Fruit fly (Drosophila melanogaster): ENCODE measurements around the gene Apc.

Apc gene

DNA sequence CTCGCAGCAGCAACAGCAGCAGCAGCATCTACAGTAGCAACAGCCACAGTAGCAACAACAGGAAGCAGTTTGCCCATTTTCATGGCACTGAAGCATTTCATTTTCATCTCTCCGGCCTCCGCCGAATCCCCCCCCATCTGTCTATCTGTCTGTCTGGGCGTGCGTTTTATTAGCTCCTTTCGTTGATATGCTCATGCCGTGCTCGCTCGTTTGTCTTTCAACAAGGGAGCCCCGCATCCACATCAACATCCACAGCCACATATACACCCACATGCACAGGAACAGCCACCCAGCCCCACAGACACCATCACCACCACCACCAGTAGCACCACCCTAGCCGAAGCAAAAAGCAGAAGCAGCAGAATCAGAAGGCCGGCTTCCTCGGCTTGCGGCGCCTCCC lies 7.0 kb upstream of the Apc start:
- no peak for TF ChIP-seq tup (GFP tag; optimal IDR thresholded peaks at IDR 0.05)
- TF ChIP-seq CG34224 (GFP tag; IDR thresholded peaks at IDR 0.05; ENCODE audit: partially characterized antibody) = no peak
- TF ChIP-seq CG17186 (GFP tag; optimal IDR thresholded peaks at IDR 0.05) = no peak
- no peak for TF ChIP-seq NfI (GFP tag; optimal IDR thresholded peaks at IDR 0.05)
- TF ChIP-seq bbx (GFP tag; IDR thresholded peaks at IDR 0.05; ENCODE audit: partially characterized antibody) = no peak
- no peak for TF ChIP-seq Sox100B (GFP tag; optimal IDR thresholded peaks at IDR 0.05)
- TF ChIP-seq lola (GFP tag; optimal IDR thresholded peaks at IDR 0.05) = no peak
- no peak for TF ChIP-seq Sox102F (GFP tag; optimal IDR thresholded peaks at IDR 0.05)
- TF ChIP-seq Bteb2 (GFP tag; optimal IDR thresholded peaks at IDR 0.05) = no peak
- TF ChIP-seq vnd (GFP tag; IDR thresholded peaks at IDR 0.05; ENCODE audit: partially characterized antibody) = no peak
- TF ChIP-seq Atf6 (GFP tag; IDR thresholded peaks at IDR 0.05) = 0 out of 2 replicates have a peak, but pooled peaks have one; percentile 16
- TF ChIP-seq CG9609 (GFP tag; optimal IDR thresholded peaks at IDR 0.05) = no peak
- no peak for TF ChIP-seq Mes4 (GFP tag; optimal IDR thresholded peaks at IDR 0.05)
- TF ChIP-seq hb (GFP tag; IDR thresholded peaks at IDR 0.05; ENCODE audit: partially characterized antibody) = no peak
- no peak for TF ChIP-seq CG11695 (GFP tag; IDR thresholded peaks at IDR 0.05)
- no peak for TF ChIP-seq CG9817 (tag; optimal IDR thresholded peaks at IDR 0.05)
- TF ChIP-seq chinmo (GFP tag; IDR thresholded peaks at IDR 0.05; ENCODE audit: partially characterized antibody) = 0 out of 4 replicates have a peak, but pooled peaks have one; percentile 68
- no peak for TF ChIP-seq ind (GFP tag; optimal IDR thresholded peaks at IDR 0.05)
- TF ChIP-seq Dip3 (GFP tag; optimal IDR thresholded peaks at IDR 0.05) = no peak
- TF ChIP-seq fd102C (GFP tag; optimal IDR thresholded peaks at IDR 0.05) = no peak
- no peak for TF ChIP-seq CG4328 (GFP tag; optimal IDR thresholded peaks at IDR 0.05)
- no peak for TF ChIP-seq CG34376 (GFP tag; optimal IDR thresholded peaks at IDR 0.05)
- TF ChIP-seq CG31388 (GFP tag; optimal IDR thresholded peaks at IDR 0.05) = no peak
- no peak for TF ChIP-seq exex (tag; optimal IDR thresholded peaks at IDR 0.05)
- 0 out of 2 replicates have a peak, but pooled peaks have one; percentile 29 for TF ChIP-seq CG16779 (GFP tag; IDR thresholded peaks at IDR 0.05)
- TF ChIP-seq CG14965 (GFP tag; optimal IDR thresholded peaks at IDR 0.05; ENCODE audit: borderline replicate concordance) = no peak
- TF ChIP-seq CG7963 (GFP tag; IDR thresholded peaks at IDR 0.05; ENCODE audit: partially characterized antibody) = no peak
- TF ChIP-seq crp (GFP tag; optimal IDR thresholded peaks at IDR 0.05) = no peak
- TF ChIP-seq CG9437 (GFP tag; optimal IDR thresholded peaks at IDR 0.05) = no peak
- TF ChIP-seq inv (GFP tag; IDR thresholded peaks at IDR 0.05; ENCODE audit: partially characterized antibody) = no peak
- TF ChIP-seq CG3995 (GFP tag; optimal IDR thresholded peaks at IDR 0.05) = no peak
- TF ChIP-seq GATAe (GFP tag; conservative IDR thresholded peaks at IDR 0.05) = no peak
- TF ChIP-seq CG13296 (GFP tag; optimal IDR thresholded peaks at IDR 0.05) = no peak
- TF ChIP-seq Hr51 (GFP tag; optimal IDR thresholded peaks at IDR 0.05) = no peak
- TF ChIP-seq pum (GFP tag; optimal IDR thresholded peaks at IDR 0.05) = no peak
- no peak for TF ChIP-seq tgo (GFP tag; IDR thresholded peaks at IDR 0.05)
- TF ChIP-seq her (GFP tag; optimal IDR thresholded peaks at IDR 0.05) = no peak
- TF ChIP-seq CG10543 (GFP tag; optimal IDR thresholded peaks at IDR 0.05) = peak; percentile 25
- TF ChIP-seq cad (GFP tag; optimal IDR thresholded peaks at IDR 0.05) = no peak
- TF ChIP-seq klu (GFP tag; IDR thresholded peaks at IDR 0.05) = no peak
- no peak for TF ChIP-seq Xbp1 (GFP tag; optimal IDR thresholded peaks at IDR 0.05)
- TF ChIP-seq CG6654 (GFP tag; optimal IDR thresholded peaks at IDR 0.05) = no peak
- TF ChIP-seq CG2202 (tag; optimal IDR thresholded peaks at IDR 0.05) = no peak
- no peak for TF ChIP-seq CG5180 (GFP tag; optimal IDR thresholded peaks at IDR 0.05)
- TF ChIP-seq CG9215 (GFP tag; IDR thresholded peaks at IDR 0.05) = no peak
- no peak for TF ChIP-seq CG11723 (GFP tag; optimal IDR thresholded peaks at IDR 0.05)
- TF ChIP-seq Awh (GFP tag; IDR thresholded peaks at IDR 0.05) = no peak
- no peak for TF ChIP-seq sc (optimal IDR thresholded peaks at IDR 0.05)
- no peak for TF ChIP-seq sc (GFP tag; optimal IDR thresholded peaks at IDR 0.05)
- TF ChIP-seq Doc3 (GFP tag; IDR thresholded peaks at IDR 0.05; ENCODE audit: partially characterized antibody) = 0 out of 3 replicates have a peak, but pooled peaks have one; percentile 15
